Worm (Caenorhabditis elegans) whole organism, young adult: ENCODE data around the gene lys-10.

Experiments
- tbp1 ChIP-seq: fragments of 200-800 bp; sonication (Bioruptor generic); optimal IDR thresholded peaks from 2 replicates; lab custom pipeline; 2018; ENCODE audit warnings: mild to moderate bottlenecking, missing genetic modification characterization, missing compliant biosample characterization
- unc-62 ChIP-seq: fragments of 150-350 bp; optimal IDR thresholded peaks from 2 replicates; lab custom pipeline; 2014; ENCODE audit warnings: missing biosample characterization, missing genetic modification reagents, missing genetic modification characterization
- ztf-22 ChIP-seq: fragments of 200-800 bp; sonication (Bioruptor generic); optimal IDR thresholded peaks from 2 replicates; lab custom pipeline; 2018; ENCODE audit warnings: mild to moderate bottlenecking, missing genetic modification characterization, moderate library complexity, missing compliant biosample characterization

DNA sequence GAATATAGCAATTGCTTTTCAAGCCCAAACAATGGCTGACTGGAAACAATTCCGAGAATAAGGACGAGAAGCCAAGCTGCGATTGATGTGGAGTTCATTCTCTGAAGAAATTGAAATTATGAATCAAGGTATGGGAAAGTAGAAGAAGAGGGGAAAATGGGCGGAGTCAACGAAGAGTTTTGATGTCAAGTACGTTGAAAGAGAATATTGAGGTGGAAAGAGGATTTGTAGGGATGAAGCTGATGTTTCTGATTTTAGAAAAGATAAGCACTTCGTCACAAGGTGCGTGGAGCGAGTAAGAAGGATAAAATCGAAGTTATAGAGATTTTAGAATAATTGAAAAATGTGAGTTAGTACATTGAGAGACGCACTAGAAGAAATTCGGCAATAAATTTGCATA lies 50.1 kb downstream of the lys-10 start, which contains the start of gene D2096.9:
- TF ChIP-seq tbp1 (GFP tag; lab: Kevin White, UChicago) (no peak), unc-62 (GFP tag; lab: Kevin White, UChicago) (no peak), ztf-22 (GFP tag; lab: Kevin White, UChicago) (no peak)
